Worm (Caenorhabditis elegans) whole organism, L4/young adult: ENCODE measurements around the gene clec-238.
A peak's percentile ranks its signal among the peaks of the same experiment; 100 is the strongest.
"Not testable (repeated sequence)": the region's sequence is repeated elsewhere in the genome, so short reads cannot be mapped to it uniquely, and the experiment has no call there.

ENCODE experiments used
- W03F9.2 ChIP-seq: fragments of 150-350 bp; optimal IDR thresholded peaks from 2 replicates; lab custom pipeline; 2014; ENCODE audit warnings: missing biosample characterization, missing genetic modification characterization
- dao-5 ChIP-seq: sonication (generic microtip); optimal IDR thresholded peaks from 2 replicates; lab custom pipeline; 2016; ENCODE audit warnings: missing genotype, missing genetic modification characterization, moderate library complexity, missing compliant biosample characterization
- him-1 ChIP-seq: sonication (generic microtip); optimal IDR thresholded peaks from 2 replicates; lab custom pipeline; 2016; ENCODE audit warnings: missing genotype, missing genetic modification reagents, missing genetic modification characterization, missing compliant biosample characterization

clec-238 gene

DNA sequence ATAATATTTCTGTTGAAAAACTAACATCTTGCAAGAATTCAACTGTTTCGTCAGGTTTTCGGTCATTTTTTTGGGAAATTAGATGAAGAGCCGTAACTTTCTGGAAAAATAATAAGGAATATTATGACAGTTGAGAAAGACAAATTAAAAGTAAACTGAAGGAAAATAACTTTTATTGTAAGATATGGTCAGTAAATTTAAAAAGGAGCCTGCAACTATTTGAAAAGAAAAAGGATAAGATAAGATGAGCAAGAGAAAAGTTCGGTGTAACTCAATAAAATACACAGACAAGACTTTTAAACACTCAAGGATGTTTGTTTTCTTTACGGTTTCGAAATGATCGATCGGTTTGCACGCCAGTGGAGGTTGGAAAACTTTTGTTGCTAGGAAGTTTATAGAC, 2.0 kb upstream of the clec-238 start, which contains the start of gene fbxa-111:
TSS of gene fbxa-111 (minus strand) at position 101 of the 400 bp plus-strand sequence.
- not testable (repeated sequence) for TF ChIP-seq dao-5, him-1, W03F9.2 (tag; lab: Kevin White, UChicago)

ce11 chrV:16950036-16950435, 1.6 kb upstream of the clec-238 start:
- no peak for TF ChIP-seq W03F9.2 (tag; lab: Kevin White, UChicago)
- no peak for TF ChIP-seq dao-5 (tag; lab: Kevin White, UChicago)
- TF ChIP-seq him-1 (tag; lab: Kevin White, UChicago) = no peak

DNA sequence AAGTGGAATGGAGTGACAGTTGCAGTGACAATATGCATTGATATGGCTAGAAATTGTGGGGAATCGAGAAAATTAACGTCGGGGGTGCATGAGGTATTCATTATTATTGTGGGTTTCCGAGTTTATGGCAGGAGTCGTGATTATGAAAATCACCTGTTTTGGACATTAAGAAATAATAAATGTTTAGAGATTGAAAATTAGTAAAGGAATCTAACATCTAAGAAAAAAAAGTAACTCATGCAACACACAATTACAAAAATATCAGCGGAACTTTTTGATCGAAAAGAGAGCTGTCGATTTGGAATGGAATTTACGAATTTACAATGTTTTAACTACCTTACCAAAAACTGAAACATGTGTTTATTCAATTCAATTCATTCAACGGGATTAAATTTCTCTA, 3.2 kb downstream of the clec-238 start, which contains the start of gene srh-206:
TSS of gene srh-206 (minus strand) at position 101 of the 400 bp plus-strand sequence.
- TF ChIP-seq dao-5 (tag; lab: Kevin White, UChicago) = no peak
- no peak for TF ChIP-seq him-1 (tag; lab: Kevin White, UChicago)
- TF ChIP-seq W03F9.2 (tag; lab: Kevin White, UChicago) = no peak

- TF ChIP-seq him-1 (tag; lab: Kevin White, UChicago) (no peak), dao-5 (tag; lab: Kevin White, UChicago) (no peak), W03F9.2 (tag; lab: Kevin White, UChicago) (no peak)
These were observed 4.6 kb downstream of the clec-238 start, which contains the start of gene clec-239 for ce11 chrV:16956229-16956628. Gene clec-239, plus strand, starts transcription at chrV:16956529.

- TF ChIP-seq him-1 (tag; lab: Kevin White, UChicago) (no peak), dao-5 (tag; lab: Kevin White, UChicago) (no peak), W03F9.2 (tag; lab: Kevin White, UChicago) (no peak)
These were observed 7.4 kb downstream of the clec-238 start for ce11 chrV:16958975-16959374.

DNA sequence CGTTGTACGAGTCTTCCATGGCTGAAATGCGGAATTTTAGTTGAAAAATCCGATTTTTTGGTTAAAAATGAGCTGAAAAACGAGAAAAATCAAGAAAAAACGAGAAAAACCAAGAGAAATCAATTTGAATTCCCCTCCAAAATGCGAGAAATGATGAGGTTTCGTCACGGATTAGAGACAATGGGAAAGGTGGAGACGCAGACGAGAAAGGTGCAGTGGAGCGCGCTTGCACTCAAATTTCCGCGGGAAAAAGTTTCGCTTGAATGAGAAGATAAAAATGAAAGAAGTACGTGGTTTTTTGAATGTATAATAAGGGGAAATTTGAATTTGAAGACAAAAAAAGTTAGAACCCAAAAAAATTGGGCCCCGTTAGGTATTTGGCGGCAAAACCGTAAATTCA, 14.1 kb downstream of the clec-238 start, which contains the start of gene efl-1:
TSS of gene efl-1 (minus strand) at position 21 of the 400 bp plus-strand sequence.
- TF ChIP-seq him-1 (tag; lab: Kevin White, UChicago) (no peak), W03F9.2 (tag; lab: Kevin White, UChicago) (peak; percentile 86), dao-5 (tag; lab: Kevin White, UChicago) (no peak)

ce11 chrV:16966636-16967035, 15.0 kb downstream of the clec-238 start, which contains the start of gene fbxa-90:
Gene fbxa-90, plus strand, starts transcription at chrV:16966814.
- TF ChIP-seq him-1 (tag; lab: Kevin White, UChicago) = no peak
- TF ChIP-seq W03F9.2 (tag; lab: Kevin White, UChicago) = no peak
- no peak for TF ChIP-seq dao-5 (tag; lab: Kevin White, UChicago)

- no peak for TF ChIP-seq him-1 (tag; lab: Kevin White, UChicago)
- TF ChIP-seq dao-5 (tag; lab: Kevin White, UChicago) = no peak
- no peak for TF ChIP-seq W03F9.2 (tag; lab: Kevin White, UChicago)
These were observed 20.5 kb downstream of the clec-238 start, which contains the start of gene srh-119 for ce11 chrV:16972134-16972533. Gene srh-119, plus strand, starts transcription at chrV:16972434.

DNA sequence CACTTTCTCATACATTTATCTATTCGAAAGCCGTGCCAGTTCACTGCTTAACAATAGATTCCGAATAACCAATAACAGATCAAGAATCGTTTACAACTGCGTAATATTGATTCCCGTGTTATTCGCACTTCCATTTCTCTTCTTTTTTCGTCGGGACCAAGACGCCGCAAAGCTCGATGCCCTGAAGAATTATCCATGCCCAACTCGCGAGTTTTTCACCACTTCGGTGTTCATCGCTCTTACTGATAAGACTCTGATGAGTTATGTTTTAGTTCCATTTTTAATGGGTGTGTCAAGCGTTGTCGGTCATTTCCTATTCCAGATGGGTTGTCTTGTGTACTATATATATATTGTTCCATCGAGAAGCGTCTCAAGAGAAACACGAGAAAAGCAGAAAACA, 21.7 kb downstream of the clec-238 start:
- TF ChIP-seq him-1 (tag; lab: Kevin White, UChicago) (no peak), W03F9.2 (tag; lab: Kevin White, UChicago) (no peak), dao-5 (tag; lab: Kevin White, UChicago) (no peak)

- TF ChIP-seq dao-5 (tag; lab: Kevin White, UChicago) (no peak), W03F9.2 (tag; lab: Kevin White, UChicago) (no peak), him-1 (tag; lab: Kevin White, UChicago) (no peak)
These were observed 23.3 kb downstream of the clec-238 start, which contains the start of gene srx-54 for ce11 chrV:16974919-16975318. Gene srx-54, plus strand, starts transcription at chrV:16975219.

DNA sequence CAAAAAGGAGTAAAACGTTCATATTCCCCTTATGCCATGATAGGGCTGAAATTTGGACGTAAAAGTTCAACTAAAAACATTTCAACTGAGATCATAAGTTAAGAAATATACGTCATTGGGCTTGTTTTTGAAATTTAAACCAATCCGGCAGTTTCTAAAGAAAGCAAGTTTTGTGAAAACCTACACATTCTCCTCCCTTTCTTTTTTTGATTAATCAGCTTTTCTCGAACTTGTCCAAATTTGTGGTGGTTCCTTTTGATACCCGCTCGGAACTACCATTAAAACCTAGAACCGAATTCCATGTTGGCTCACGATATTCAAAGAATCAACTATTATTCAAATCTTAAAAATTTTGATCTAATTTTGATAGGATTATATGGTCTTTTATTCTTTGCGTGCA, 28.8 kb downstream of the clec-238 start, which contains the start of gene srz-54:
TSS of gene srz-54 (plus strand) at position 301 of the 400 bp plus-strand sequence.
- TF ChIP-seq dao-5 (tag; lab: Kevin White, UChicago) = no peak
- no peak for TF ChIP-seq W03F9.2 (tag; lab: Kevin White, UChicago)
- no peak for TF ChIP-seq him-1 (tag; lab: Kevin White, UChicago)

DNA sequence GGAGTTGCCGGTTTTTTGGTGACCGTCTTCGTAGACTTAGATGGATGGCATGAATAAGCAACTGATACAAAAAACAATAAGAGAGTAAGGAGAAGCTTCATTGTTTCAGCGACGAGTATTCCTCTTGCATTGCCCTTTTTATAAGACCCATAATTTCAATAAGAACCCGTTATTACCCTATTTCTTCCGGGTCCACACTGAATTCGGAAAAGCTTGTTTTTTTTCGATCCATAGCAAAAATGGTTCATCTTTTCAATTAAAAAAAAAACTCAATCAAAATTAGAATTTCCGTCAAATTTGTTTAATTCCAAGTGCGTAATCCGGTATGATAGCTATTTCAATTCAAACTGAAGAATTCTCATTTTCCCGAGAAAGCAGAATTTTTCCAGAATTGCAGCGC, 35.4 kb downstream of the clec-238 start, which contains the start of gene Y102A5C.40:
TSS of gene Y102A5C.40 (minus strand) at position 101 of the 400 bp plus-strand sequence.
- no peak for TF ChIP-seq dao-5 (tag; lab: Kevin White, UChicago)
- no peak for TF ChIP-seq W03F9.2 (tag; lab: Kevin White, UChicago)
- no peak for TF ChIP-seq him-1 (tag; lab: Kevin White, UChicago)

DNA sequence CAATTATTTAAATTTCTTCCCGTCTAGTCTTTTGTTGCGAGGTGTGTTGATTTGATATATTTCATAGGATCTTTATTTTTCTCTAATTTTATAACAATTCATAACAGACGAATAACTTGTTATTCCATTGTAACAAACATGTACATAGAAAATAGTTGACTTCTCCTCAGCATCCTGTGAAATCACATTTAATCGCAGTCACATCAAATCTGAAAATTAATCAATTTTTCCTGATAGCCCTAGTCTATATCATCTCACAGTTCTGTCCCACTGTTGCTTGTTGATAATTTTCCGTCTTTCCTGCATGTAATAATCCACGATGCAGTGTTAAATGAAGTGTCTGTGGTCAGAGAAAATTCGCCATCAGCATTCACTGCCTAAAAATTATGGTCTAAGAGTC, 36.2 kb downstream of the clec-238 start:
- TF ChIP-seq W03F9.2 (tag; lab: Kevin White, UChicago) (no peak), dao-5 (tag; lab: Kevin White, UChicago) (no peak), him-1 (tag; lab: Kevin White, UChicago) (no peak)

DNA sequence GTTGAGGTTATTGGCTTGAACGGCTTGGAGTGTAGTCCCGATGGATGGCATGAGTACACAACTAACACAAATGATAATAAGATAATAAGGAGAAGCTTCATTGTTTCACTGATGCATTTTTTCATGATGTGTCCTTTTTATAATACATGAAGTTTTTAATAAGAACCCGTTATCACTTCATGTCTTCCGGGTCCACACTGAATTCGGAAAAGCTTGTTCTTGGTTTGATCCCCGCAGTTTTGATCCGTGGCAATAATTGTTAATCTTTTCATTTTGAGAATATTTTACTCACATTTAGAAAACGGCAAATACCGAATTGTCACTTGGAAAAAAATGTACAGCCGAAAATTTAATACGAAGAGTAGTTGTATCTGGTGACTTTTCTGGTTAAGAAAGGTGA, 37.0 kb downstream of the clec-238 start, which contains the start of gene Y102A5C.27:
TSS of gene Y102A5C.27 (minus strand) at position 101 of the 400 bp plus-strand sequence.
- TF ChIP-seq him-1 (tag; lab: Kevin White, UChicago) = no peak
